Worm (Caenorhabditis elegans) whole organism, mixed stage, embryonic: ENCODE results near the gene marc-5.

Experiments used
- M03D4.4 ChIP-seq: sonication (generic microtip); optimal IDR thresholded peaks from 2 replicates; lab custom pipeline; 2017; ENCODE audit warnings: mild to moderate bottlenecking, missing genetic modification characterization, missing compliant biosample characterization
- bed-3 ChIP-seq: fragments of 200-800 bp; sonication (Bioruptor generic); optimal IDR thresholded peaks from 3 replicates; lab custom pipeline; 2018; ENCODE audit warnings: mild to moderate bottlenecking, missing genetic modification characterization, moderate library complexity, missing compliant biosample characterization
- blmp-1 ChIP-seq: fragments of 150-350 bp; optimal IDR thresholded peaks from 2 replicates; lab custom pipeline; 2014; ENCODE audit warnings: missing biosample characterization, missing genetic modification characterization
- ceh-39 ChIP-seq: fragments of 150-350 bp; optimal IDR thresholded peaks from 2 replicates; lab custom pipeline; 2014; ENCODE audit warnings: missing biosample characterization, missing genetic modification characterization
- ceh-43 ChIP-seq: fragments of 200-800 bp; sonication (Bioruptor generic); optimal IDR thresholded peaks from 2 replicates; lab custom pipeline; 2018; ENCODE audit warnings: mild to moderate bottlenecking, missing genetic modification characterization, moderate library complexity, missing compliant biosample characterization
- ceh-83 ChIP-seq: fragments of 200-800 bp; sonication (Bioruptor generic); optimal IDR thresholded peaks from 2 replicates; lab custom pipeline; 2018; ENCODE audit warnings: mild to moderate bottlenecking, missing genetic modification characterization, missing compliant biosample characterization
- ces-1 ChIP-seq: fragments of 150-350 bp; optimal IDR thresholded peaks from 2 replicates; lab custom pipeline; 2014; ENCODE audit warnings: missing biosample characterization, missing genetic modification reagents, missing genetic modification characterization
- cnd-1 ChIP-seq: fragments of 200-800 bp; sonication (Bioruptor generic); optimal IDR thresholded peaks from 2 replicates; lab custom pipeline; 2018; ENCODE audit warnings: mild to moderate bottlenecking, missing genetic modification characterization, missing compliant biosample characterization
- drap-1 ChIP-seq: fragments of 200-800 bp; sonication (Bioruptor generic); optimal IDR thresholded peaks from 3 replicates; lab custom pipeline; 2018; ENCODE audit warnings: mild to moderate bottlenecking, missing genetic modification characterization, missing compliant biosample characterization
- elt-1 ChIP-seq: sonication (generic microtip); optimal IDR thresholded peaks from 2 replicates; lab custom pipeline; 2017; ENCODE audit warnings: missing genetic modification characterization, mild to moderate bottlenecking, missing compliant biosample characterization, antibody characterized with exemption, moderate library complexity, borderline replicate concordance; ENCODE audit not compliant: insufficient read depth
- elt-3 ChIP-seq: fragments of 150-350 bp; optimal IDR thresholded peaks from 2 replicates; lab custom pipeline; 2014; ENCODE audit warnings: missing biosample characterization, missing genetic modification characterization
- ham-2 ChIP-seq: fragments of 200-800 bp; sonication (Bioruptor generic); optimal IDR thresholded peaks from 2 replicates; lab custom pipeline; 2018; ENCODE audit warnings: mild to moderate bottlenecking, missing genetic modification characterization, missing compliant biosample characterization
- hlh-1 ChIP-seq: fragments of 150-350 bp; optimal IDR thresholded peaks from 2 replicates; lab custom pipeline; 2014; ENCODE audit warnings: missing biosample characterization, missing genetic modification reagents, missing genetic modification characterization
- lin-13 ChIP-seq: fragments of 150-350 bp; optimal IDR thresholded peaks from 2 replicates; lab custom pipeline; 2014; ENCODE audit warnings: missing biosample characterization, missing genetic modification characterization
- lin-32 ChIP-seq: fragments of 200-800 bp; sonication (Bioruptor generic); optimal IDR thresholded peaks from 2 replicates; lab custom pipeline; 2018; ENCODE audit warnings: mild to moderate bottlenecking, missing genetic modification characterization, missing compliant biosample characterization
- lsy-2 ChIP-seq: fragments of 150-350 bp; optimal IDR thresholded peaks from 2 replicates; lab custom pipeline; 2014; ENCODE audit warnings: missing biosample characterization, missing genetic modification characterization
- mls-2 ChIP-seq: sonication (generic microtip); optimal IDR thresholded peaks from 2 replicates; lab custom pipeline; 2016; ENCODE audit warnings: mild to moderate bottlenecking, missing genetic modification characterization, moderate library complexity, missing compliant biosample characterization
- nhr-12 ChIP-seq: fragments of 150-350 bp; optimal IDR thresholded peaks from 2 replicates; lab custom pipeline; 2014; ENCODE audit warnings: missing biosample characterization, missing genetic modification characterization
- nhr-2 ChIP-seq: fragments of 150-350 bp; optimal IDR thresholded peaks from 2 replicates; lab custom pipeline; 2014; ENCODE audit warnings: missing biosample characterization, missing genetic modification characterization
- nhr-237 ChIP-seq: fragments of 150-350 bp; optimal IDR thresholded peaks from 2 replicates; lab custom pipeline; 2014; ENCODE audit warnings: missing biosample characterization, missing genetic modification characterization
- nhr-28 ChIP-seq: fragments of 150-350 bp; optimal IDR thresholded peaks from 2 replicates; lab custom pipeline; 2014; ENCODE audit warnings: missing biosample characterization, missing genetic modification characterization
- nhr-76 ChIP-seq: sonication (generic microtip); optimal IDR thresholded peaks from 2 replicates; lab custom pipeline; 2017; ENCODE audit warnings: missing biosample characterization, missing genetic modification characterization
- sem-2 ChIP-seq: fragments of 200-800 bp; sonication (Bioruptor generic); optimal IDR thresholded peaks from 2 replicates; lab custom pipeline; 2018; ENCODE audit warnings: mild to moderate bottlenecking, missing genetic modification characterization, missing compliant biosample characterization
- sptf-1 ChIP-seq: sonication (generic microtip); optimal IDR thresholded peaks from 2 replicates; lab custom pipeline; 2017; ENCODE audit warnings: mild to moderate bottlenecking, missing genetic modification characterization, moderate library complexity, missing compliant biosample characterization
- tbx-8 ChIP-seq: fragments of 200-800 bp; sonication (Bioruptor generic); optimal IDR thresholded peaks from 2 replicates; lab custom pipeline; 2018; ENCODE audit warnings: mild to moderate bottlenecking, missing genetic modification characterization, moderate library complexity, missing compliant biosample characterization
- unc-39 ChIP-seq: fragments of 150-350 bp; optimal IDR thresholded peaks from 2 replicates; lab custom pipeline; 2014; ENCODE audit warnings: missing biosample characterization, missing genetic modification characterization
- unc-62 ChIP-seq: fragments of 150-350 bp; optimal IDR thresholded peaks from 2 replicates; lab custom pipeline; 2014; ENCODE audit warnings: missing biosample characterization, missing genetic modification reagents, missing genetic modification characterization
- zip-8 ChIP-seq: fragments of 150-350 bp; optimal IDR thresholded peaks from 2 replicates; lab custom pipeline; 2014; ENCODE audit warnings: missing biosample characterization, missing genetic modification characterization
- ztf-11 ChIP-seq: fragments of 150-350 bp; optimal IDR thresholded peaks from 2 replicates; lab custom pipeline; 2014; ENCODE audit warnings: missing biosample characterization, missing genetic modification characterization

Gene marc-5

DNA sequence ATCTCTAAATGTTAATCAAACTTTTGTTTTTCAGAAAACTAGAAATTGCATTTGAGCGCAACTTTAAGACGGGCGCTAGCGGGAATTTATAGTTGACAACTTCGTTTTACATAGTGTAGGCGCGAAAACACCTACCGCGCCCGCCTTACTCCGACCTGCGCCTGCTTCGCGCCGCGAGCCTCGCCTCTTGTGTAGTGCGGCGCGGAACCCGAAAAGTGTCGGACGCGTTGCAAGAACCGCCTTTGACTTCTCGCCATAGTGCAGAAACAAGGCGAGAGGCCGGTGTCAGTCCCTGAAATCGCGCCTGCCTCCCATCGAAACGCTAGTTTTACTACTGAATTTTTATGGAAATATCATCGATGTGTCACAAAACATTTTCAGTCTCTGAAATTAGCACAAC is 6.5 kb upstream of the marc-5 start:
- TF ChIP-seq nhr-12 (tag; lab: Kevin White, UChicago) = no peak
- no peak for TF ChIP-seq ham-2
- no peak for TF ChIP-seq sem-2 (GFP tag; lab: Kevin White, UChicago)
- no peak for TF ChIP-seq ceh-83 (GFP tag; lab: Kevin White, UChicago)
- TF ChIP-seq unc-39 (tag; lab: Kevin White, UChicago) = no peak
- no peak for TF ChIP-seq lin-13 (tag; lab: Kevin White, UChicago)
- TF ChIP-seq unc-62 = no peak

DNA sequence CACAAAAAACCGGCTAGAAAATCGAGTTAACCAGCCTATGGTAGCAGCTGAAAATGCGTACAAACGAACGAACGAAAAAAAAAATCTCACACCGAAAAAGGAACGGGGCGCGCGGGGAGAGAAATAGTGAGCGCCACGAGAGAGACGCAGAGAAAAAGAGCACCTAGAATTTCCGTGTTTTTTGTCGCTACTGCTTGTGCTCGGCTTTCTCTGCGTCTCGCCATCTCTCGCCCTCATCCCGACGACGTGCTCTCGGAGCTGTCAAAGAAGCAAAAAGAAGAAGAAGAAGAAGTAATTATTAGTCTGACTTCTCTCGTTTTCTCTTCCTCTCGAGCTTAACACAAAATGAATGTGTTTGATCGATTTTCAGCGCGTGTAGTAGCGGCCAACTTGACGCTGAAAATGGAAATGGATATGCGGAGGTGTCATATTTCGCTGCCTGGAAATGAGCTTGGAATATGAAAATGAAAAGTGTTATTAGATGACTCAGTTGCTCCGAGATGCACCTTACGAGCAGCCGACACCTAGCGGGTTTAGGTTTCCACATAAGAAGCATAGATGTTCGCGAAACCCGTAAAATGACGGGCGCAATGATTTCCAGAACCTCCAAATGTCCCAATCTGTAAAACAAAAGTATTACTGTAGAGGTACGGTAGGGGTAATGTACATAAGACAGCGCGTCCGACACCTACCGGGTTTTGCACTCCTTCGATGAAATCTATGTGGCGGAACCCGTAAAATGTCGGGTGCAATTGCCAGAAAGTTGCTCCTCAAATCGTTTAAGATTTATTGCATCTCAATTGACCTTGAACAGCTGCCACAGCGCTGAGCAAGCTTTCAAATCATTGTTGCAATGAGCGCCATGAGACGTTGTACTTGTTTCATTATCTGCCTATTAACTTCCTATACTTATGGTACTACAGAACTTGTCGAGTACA is 3.6 kb upstream of the marc-5 start, which contains the start of gene btb-14:
Gene btb-14, plus strand, starts transcription at position 839 of the 938 bp plus-strand sequence.
- TF ChIP-seq sptf-1 (no peak), nhr-76 (no peak), nhr-12 (tag; lab: Kevin White, UChicago) (no peak), nhr-28 (no peak), tbx-8 (GFP tag; lab: Kevin White, UChicago) (no peak), elt-3 (tag; lab: Kevin White, UChicago) (no peak), ceh-83 (GFP tag; lab: Kevin White, UChicago) (no peak), ces-1 (no peak), unc-39 (tag; lab: Kevin White, UChicago) (peak; percentile 23), ztf-11 (tag; lab: Kevin White, UChicago) (no peak), zip-8 (tag; lab: Kevin White, UChicago) (no peak), hlh-1 (tag; lab: Kevin White, UChicago) (peak; percentile 0), lin-13 (tag; lab: Kevin White, UChicago) (no peak), M03D4.4 (no peak), ham-2 (no peak)

DNA sequence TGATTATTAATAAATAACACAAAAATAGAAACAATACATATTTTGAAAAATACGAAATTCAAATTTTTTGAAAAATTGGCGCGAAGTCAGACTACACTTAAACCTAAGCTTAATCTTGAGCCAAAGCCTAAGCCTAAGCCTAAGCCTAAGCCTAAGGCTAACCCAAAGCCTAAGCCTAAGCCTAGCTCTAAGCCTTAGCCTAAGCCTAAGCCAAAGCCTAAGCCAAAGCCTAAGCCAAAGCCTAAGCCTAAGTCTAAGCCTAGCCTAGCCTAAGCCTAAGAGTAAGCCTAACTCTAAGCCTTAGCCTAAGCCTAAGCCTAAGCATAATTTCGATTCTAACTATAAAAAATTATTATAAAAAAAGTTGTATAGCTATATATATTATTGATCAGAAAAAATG is 1.6 kb upstream of the marc-5 start:
- TF ChIP-seq ham-2 = peak; percentile 12
- TF ChIP-seq drap-1 (GFP tag; lab: Kevin White, UChicago) = no peak

DNA sequence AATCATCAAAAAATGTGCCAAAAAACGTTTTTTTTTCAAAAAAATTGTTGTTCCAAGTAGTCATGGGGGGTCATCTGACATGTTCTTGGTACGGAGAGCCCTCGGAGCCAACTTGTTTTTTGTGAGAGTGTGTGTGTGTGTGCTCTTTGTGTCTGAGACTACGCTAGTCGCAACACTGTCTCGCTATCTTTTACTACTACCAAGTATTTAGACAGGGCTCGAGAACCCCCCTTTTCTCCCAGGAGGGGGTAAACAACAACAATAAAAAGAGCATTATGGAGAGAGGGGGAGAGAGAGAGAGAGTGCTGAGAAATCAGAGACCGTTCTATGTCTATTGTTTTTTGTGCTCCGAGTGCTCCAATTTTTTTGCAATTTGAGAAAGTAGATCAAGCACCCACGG is 537 bp downstream of the marc-5 start:
- TF ChIP-seq blmp-1 (no peak), nhr-2 (tag; lab: Kevin White, UChicago) (no peak), ces-1 (no peak), M03D4.4 (no peak), mls-2 (tag; lab: Kevin White, UChicago) (no peak), ceh-39 (no peak), sem-2 (GFP tag; lab: Kevin White, UChicago) (no peak), unc-39 (tag; lab: Kevin White, UChicago) (no peak), lsy-2 (no peak), ceh-43 (GFP tag; lab: Kevin White, UChicago) (no peak), lin-13 (tag; lab: Kevin White, UChicago) (no peak), cnd-1 (tag; lab: Kevin White, UChicago) (no peak), bed-3 (GFP tag; lab: Kevin White, UChicago) (no peak), ceh-83 (GFP tag; lab: Kevin White, UChicago) (no peak), nhr-237 (tag; lab: Kevin White, UChicago) (no peak), drap-1 (GFP tag; lab: Kevin White, UChicago) (no peak)

DNA sequence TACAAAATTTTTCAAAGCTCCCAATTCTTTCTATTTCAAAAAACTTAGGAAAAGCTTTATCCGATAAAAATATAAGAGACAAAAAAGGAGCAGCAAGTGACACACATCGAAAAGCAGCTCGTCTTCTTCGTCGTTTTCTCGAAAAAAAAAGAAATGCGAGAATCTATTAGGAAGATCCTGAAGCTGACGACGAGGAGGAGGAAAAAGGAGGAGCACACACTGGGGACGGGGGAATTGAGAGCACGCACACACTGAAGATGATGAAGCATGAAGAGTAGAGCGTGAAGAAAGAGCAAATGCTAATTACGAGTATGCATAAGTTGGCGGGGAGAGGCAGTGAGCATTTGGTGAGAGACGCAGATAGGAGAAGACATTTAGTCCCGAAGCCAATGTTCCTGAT is 5.4 kb downstream of the marc-5 start:
- TF ChIP-seq hlh-1 (tag; lab: Kevin White, UChicago) (no peak), ces-1 (peak; percentile 64)
- TF ChIP-seq, all 35 proteins: peak for 1

DNA sequence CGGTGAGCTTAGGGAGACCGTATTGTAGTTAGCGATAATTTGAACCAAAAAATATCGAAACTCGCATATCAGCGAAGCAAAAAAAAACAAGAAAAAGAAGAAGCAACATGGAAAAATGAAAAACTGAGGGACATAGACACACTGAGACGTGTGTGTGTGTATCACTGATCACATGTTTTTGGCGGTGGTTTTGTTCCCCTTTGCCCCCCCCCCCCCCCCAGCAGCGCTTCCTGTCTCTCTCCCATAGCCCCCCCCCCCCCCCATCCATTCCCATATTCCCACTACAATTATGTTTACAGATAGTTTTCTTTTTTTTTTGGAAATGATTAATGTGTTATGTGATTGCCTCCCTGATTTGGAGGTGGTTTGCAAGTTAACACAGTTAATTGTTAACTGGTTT is 10.1 kb downstream of the marc-5 start:
- TF ChIP-seq lin-32 (GFP tag; lab: Kevin White, UChicago) = no peak
- no peak for TF ChIP-seq lin-13 (tag; lab: Kevin White, UChicago)
- TF ChIP-seq tbx-8 (GFP tag; lab: Kevin White, UChicago) = no peak
- TF ChIP-seq lsy-2 = no peak
- no peak for TF ChIP-seq bed-3 (GFP tag; lab: Kevin White, UChicago)
- TF ChIP-seq ces-1 = no peak
- no peak for TF ChIP-seq sptf-1
- no peak for TF ChIP-seq drap-1 (GFP tag; lab: Kevin White, UChicago)
- no peak for TF ChIP-seq nhr-28
- no peak for TF ChIP-seq elt-1 (tag; lab: Kevin White, UChicago)
- no peak for TF ChIP-seq nhr-76
- no peak for TF ChIP-seq zip-8 (tag; lab: Kevin White, UChicago)
